Worm (Caenorhabditis elegans): ENCODE data around the gene twk-22.

Gene twk-22

DNA sequence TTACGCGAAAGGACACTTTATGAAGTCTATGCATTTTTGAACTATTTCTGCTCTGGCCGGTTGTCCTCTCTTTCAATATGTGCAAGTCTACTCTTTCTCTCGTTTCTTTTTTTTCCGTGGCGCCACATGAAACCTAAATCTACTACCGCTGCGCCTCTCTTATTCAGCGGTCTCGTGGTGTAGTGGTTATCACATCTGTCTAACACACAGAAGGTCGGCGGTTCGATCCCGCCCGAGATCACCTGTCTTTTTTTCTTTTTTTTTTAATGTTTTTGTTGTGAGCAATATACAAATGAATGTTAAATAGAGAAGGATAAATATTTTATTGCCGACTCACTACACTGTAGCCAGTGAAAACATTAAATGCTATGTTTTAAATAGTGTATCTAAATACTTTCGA, 8.1 kb upstream of the twk-22 start (continued):
- TF ChIP-seq B0261.1 (tag; optimal IDR thresholded peaks at IDR 0.05), result peak; percentile 88
- no peak for TF ChIP-seq bed-1 (GFP tag; IDR thresholded peaks at IDR 0.05)
- peak; percentile 56; the same call in 1 of the 2 replicates for TF ChIP-seq K11D2.4 (GFP tag; IDR thresholded peaks at IDR 0.05)
- TF ChIP-seq xnd-1 (tag; optimal IDR thresholded peaks at IDR 0.05), result no peak
- no peak for TF ChIP-seq sea-2 (GFP tag; IDR thresholded peaks at IDR 0.05)
- TF ChIP-seq F23B12.7 (tag; optimal IDR thresholded peaks at IDR 0.05; ENCODE audit: insufficient read depth), result peak; percentile 68
- TF ChIP-seq D2030.7 (GFP tag; IDR thresholded peaks at IDR 0.05), result no peak; the same call in none of the 2 replicates
- no peak for TF ChIP-seq F52B5.7 (tag; optimal IDR thresholded peaks at IDR 0.05)
- peak; percentile 67; the same call in 1 of the 2 replicates for TF ChIP-seq pbrm-1 (GFP tag; IDR thresholded peaks at IDR 0.05)
- no peak for TF ChIP-seq ztf-28 (GFP tag; IDR thresholded peaks at IDR 0.05)
- no peak for TF ChIP-seq T07F8.4 (tag; optimal IDR thresholded peaks at IDR 0.05)
- TF ChIP-seq lir-1 (GFP tag; conservative IDR thresholded peaks at IDR 0.05), result no peak
- no peak for TF ChIP-seq unc-130 (GFP tag; optimal IDR thresholded peaks at IDR 0.05)
- peak; percentile 30; the same call in 1 of the 2 replicates for TF ChIP-seq attf-3 (GFP tag; conservative IDR thresholded peaks at IDR 0.05)
- no peak for TF ChIP-seq zfh-2 (GFP tag; conservative IDR thresholded peaks at IDR 0.05)
- peak; percentile 50 for TF ChIP-seq snpc-3.4 (tag; optimal IDR thresholded peaks at IDR 0.05)
- no peak for TF ChIP-seq nhr-179 (tag; optimal IDR thresholded peaks at IDR 0.05)
- peak; percentile 79 for TF ChIP-seq nhr-90 (tag; optimal IDR thresholded peaks at IDR 0.05)
- TF ChIP-seq F57C9.4 (tag; optimal IDR thresholded peaks at IDR 0.05), result no peak
- TF ChIP-seq tlf-1 (GFP tag; optimal IDR thresholded peaks at IDR 0.05), result no peak
- TF ChIP-seq nfya-1 (tag; optimal IDR thresholded peaks at IDR 0.05; ENCODE audit: borderline replicate concordance, insufficient read depth), result no peak
- TF ChIP-seq rec-8 (tag; optimal IDR thresholded peaks at IDR 0.05), result peak; percentile 79 to 86
- no peak for TF ChIP-seq dpff-1 (tag; optimal IDR thresholded peaks at IDR 0.05)
- TF ChIP-seq T26A5.8 (tag; optimal IDR thresholded peaks at IDR 0.05), result peak; percentile 58
- TF ChIP-seq ceh-100 (GFP tag; IDR thresholded peaks at IDR 0.05), result no peak
- no peak for TF ChIP-seq B0336.3 (GFP tag; IDR thresholded peaks at IDR 0.05)
- no peak for TF ChIP-seq ama-1 (optimal IDR thresholded peaks at IDR 0.05)
- TF ChIP-seq ama-1 (GFP tag; optimal IDR thresholded peaks at IDR 0.05), result peak; percentile 45 to 78
- peak; percentile 58; the same call in 1 of the 2 replicates for TF ChIP-seq Y79H2A.3 (GFP tag; conservative IDR thresholded peaks at IDR 0.05)
- peak; percentile 86 for TF ChIP-seq ZK185.1 (tag; optimal IDR thresholded peaks at IDR 0.05; ENCODE audit: poor library complexity, severe bottlenecking)
- no peak for TF ChIP-seq aptf-2 (GFP tag; conservative IDR thresholded peaks at IDR 0.05)
- TF ChIP-seq F49E8.2 (tag; optimal IDR thresholded peaks at IDR 0.05; ENCODE audit: insufficient read depth), result no peak
- TF ChIP-seq chd-7 (tag; optimal IDR thresholded peaks at IDR 0.05), result no peak
- TF ChIP-seq ceh-40 (GFP tag; IDR thresholded peaks at IDR 0.05), result peak; percentile 87; the same call in 1 of the 2 replicates
- no peak for TF ChIP-seq bed-2 (GFP tag; IDR thresholded peaks at IDR 0.05)
- TF ChIP-seq dox-1 (GFP tag; IDR thresholded peaks at IDR 0.05), result peak; percentile 50; the same call in 1 of the 2 replicates
- TF ChIP-seq somi-1 (GFP tag; optimal IDR thresholded peaks at IDR 0.05), result peak; percentile 13
- TF ChIP-seq Y56A3A.18 (GFP tag; IDR thresholded peaks at IDR 0.05), result no peak; the same call in 1 of the 2 replicates
- TF ChIP-seq F22D6.2 (tag; optimal IDR thresholded peaks at IDR 0.05), result no peak
- no peak for TF ChIP-seq F55B11.4 (tag; optimal IDR thresholded peaks at IDR 0.05; ENCODE audit: borderline replicate concordance, insufficient read depth)
- TF ChIP-seq him-1 (tag; optimal IDR thresholded peaks at IDR 0.05), result peak; percentile 63
- TF ChIP-seq mcd-1 (GFP tag; IDR thresholded peaks at IDR 0.05), result peak; percentile 49; the same call in 1 of the 2 replicates
- TF ChIP-seq B0035.1 (tag; optimal IDR thresholded peaks at IDR 0.05), result peak; percentile 4
- TF ChIP-seq Y53F4B.3 (GFP tag; IDR thresholded peaks at IDR 0.05), result no peak
- TF ChIP-seq ztf-6 (GFP tag; IDR thresholded peaks at IDR 0.05), result no peak
- peak; percentile 25 for TF ChIP-seq lin-54 (GFP tag; optimal IDR thresholded peaks at IDR 0.05)
- TF ChIP-seq rpc-1 (optimal IDR thresholded peaks at IDR 0.05), result peak; percentile 82
- TF ChIP-seq rpc-1 (tag; optimal IDR thresholded peaks at IDR 0.05), result peak; percentile 91
- no peak for TF ChIP-seq madf-8 (GFP tag; conservative IDR thresholded peaks at IDR 0.05)

Measured in whole organism, young adult.